Fruit fly (Drosophila melanogaster): ENCODE results near the gene Hpr1.

Gene Hpr1

DNA sequence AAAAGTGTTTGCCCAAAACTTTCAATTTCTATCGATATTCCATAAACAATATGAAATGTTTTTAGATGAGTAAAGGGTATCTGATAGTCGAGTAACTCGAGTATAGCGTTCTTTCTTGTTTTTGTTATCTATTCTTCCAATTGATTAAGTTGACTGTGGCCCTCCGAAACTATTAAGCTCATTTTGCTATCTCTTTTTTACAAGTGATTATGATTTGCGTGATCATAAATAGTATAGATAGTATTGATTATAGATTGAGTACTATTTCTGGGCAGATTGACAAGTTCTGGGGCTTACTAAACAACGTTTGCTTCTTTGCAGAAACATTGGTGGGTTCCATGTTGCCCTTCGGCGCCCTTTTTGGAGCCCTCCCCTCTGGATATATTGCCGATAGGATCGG is 15.3 kb upstream of the Hpr1 start:
- TF ChIP-seq EcR (GFP tag; optimal IDR thresholded peaks at IDR 0.05) (no peak), psq (optimal IDR thresholded peaks at IDR 0.05) (no peak), Dll (optimal IDR thresholded peaks at IDR 0.05) (no peak), CG8478 (optimal IDR thresholded peaks at IDR 0.05) (no peak), pan (optimal IDR thresholded peaks at IDR 0.05) (no peak), usp (GFP tag; optimal IDR thresholded peaks at IDR 0.05) (no peak)

DNA sequence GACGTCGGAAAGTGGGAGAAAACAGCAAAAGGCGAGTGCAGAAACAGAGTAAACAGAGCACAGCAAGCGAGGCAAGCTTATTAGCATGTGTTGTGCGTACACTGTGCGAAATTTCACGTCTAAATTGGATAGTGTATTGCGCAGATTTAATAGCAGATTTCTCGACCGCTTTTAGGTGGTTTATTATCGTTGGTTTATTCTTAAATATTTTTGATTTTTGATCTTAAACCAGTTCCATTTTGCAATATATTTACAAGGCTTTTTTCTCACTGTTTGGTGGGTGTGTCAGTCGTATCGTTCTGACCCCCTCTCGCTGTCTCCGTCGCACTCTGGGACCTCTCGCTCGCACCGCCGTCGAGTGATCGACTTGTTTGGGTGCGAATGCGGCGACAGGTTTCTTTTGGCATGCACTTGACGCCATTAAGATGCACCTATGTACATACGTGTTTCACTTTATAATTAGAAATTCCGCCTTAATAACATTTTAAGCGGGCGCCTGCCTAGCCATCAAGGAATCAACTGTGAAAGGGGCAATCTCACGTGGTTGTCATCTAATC is 12.8 kb upstream of the Hpr1 start:
- TF ChIP-seq EcR (GFP tag; optimal IDR thresholded peaks at IDR 0.05), result no peak
- TF ChIP-seq pan (optimal IDR thresholded peaks at IDR 0.05), result no peak
- no peak for TF ChIP-seq psq (optimal IDR thresholded peaks at IDR 0.05)
- no peak for TF ChIP-seq Dll (optimal IDR thresholded peaks at IDR 0.05)
- no peak for TF ChIP-seq usp (GFP tag; optimal IDR thresholded peaks at IDR 0.05)
- no peak for TF ChIP-seq CG8478 (optimal IDR thresholded peaks at IDR 0.05)

DNA sequence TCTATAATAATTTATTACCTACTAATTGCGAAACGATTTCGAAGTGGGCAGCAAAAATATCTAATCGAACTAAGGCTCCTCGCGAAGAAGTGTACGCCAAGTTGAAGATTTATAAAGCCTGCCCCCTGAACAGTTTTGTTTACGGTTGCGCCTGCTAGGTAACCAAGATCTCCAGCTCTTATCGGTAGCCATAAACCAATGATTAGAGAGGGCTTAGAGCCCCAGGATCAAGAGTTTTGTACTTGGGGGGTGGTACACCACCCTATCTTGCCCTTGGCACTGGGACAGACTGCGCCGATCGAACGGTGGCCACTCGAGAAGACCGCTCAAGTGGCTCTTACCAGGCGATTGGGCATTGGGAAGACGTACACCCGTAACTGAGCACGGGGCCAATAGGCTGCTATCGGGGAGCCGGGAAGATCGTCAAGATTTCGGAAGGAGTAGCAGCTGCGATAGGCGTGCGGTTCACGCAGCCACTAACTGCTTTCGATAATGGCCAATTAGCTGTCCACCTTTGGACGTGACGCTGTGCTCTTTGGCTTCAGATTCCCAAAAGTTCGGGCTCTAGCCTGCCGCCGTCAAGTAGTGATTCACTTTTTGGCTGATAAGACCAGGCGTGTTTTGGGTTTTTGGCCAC is 11.2 kb upstream of the Hpr1 start:
- TF ChIP-seq Dll (optimal IDR thresholded peaks at IDR 0.05) (no peak), pan (optimal IDR thresholded peaks at IDR 0.05) (no peak), EcR (GFP tag; optimal IDR thresholded peaks at IDR 0.05) (no peak), psq (optimal IDR thresholded peaks at IDR 0.05) (no peak), CG8478 (optimal IDR thresholded peaks at IDR 0.05) (no peak)

DNA sequence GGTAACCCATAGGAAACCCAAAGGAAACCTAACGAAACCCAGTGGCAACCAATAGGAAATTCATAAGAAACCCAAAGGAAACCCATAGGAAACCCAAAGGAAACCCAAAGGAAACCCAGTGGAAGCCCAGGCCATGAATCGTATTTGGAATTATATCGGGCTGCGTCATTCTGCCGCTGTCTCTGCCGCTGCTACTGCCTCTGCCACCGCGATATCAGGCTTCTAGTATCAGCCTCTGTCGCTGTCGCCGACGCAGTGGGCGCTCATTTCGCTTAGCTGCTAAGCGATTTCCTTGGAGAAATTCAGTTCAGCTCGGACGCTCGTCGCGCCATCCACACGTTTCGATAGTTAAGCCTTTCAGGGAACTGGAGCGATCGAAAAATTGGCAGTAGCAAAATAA is 10.1 kb upstream of the Hpr1 start, which contains the start of gene CG1208:
Gene CG1208 (plus strand): TSS at position 301 of the 400 bp plus-strand sequence.
- TF ChIP-seq psq (optimal IDR thresholded peaks at IDR 0.05), result no peak
- TF ChIP-seq CG8478 (optimal IDR thresholded peaks at IDR 0.05), result no peak
- no peak for TF ChIP-seq EcR (GFP tag; optimal IDR thresholded peaks at IDR 0.05)
- no peak for TF ChIP-seq usp (GFP tag; optimal IDR thresholded peaks at IDR 0.05)
- TF ChIP-seq pan (optimal IDR thresholded peaks at IDR 0.05), result no peak

DNA sequence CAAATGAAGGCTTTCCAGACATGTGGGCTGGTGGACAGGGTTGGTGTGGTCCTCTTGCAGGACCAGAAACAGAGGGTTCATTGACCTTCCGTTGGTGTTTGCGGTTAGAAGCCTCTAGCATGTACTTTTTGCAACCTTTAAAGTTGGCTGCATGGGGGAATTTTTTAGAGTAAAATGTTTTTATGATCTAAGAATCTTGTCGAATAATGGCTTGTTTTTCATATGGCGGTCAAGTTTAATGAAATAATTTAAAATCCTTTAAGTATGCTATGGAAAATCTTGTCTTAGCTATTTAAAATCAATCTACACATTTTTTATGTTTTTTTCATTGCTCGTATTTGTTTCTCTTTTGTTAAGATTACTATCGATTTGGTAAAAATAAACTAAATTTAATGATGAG is 8.5 kb upstream of the Hpr1 start, which contains the start of gene glob3:
Gene glob3 (plus strand): TSS at position 301 of the 400 bp plus-strand sequence.
- TF ChIP-seq EcR (GFP tag; optimal IDR thresholded peaks at IDR 0.05) (no peak), CG8478 (optimal IDR thresholded peaks at IDR 0.05) (no peak), Dll (optimal IDR thresholded peaks at IDR 0.05) (no peak), psq (optimal IDR thresholded peaks at IDR 0.05) (no peak), usp (GFP tag; optimal IDR thresholded peaks at IDR 0.05) (no peak), pan (optimal IDR thresholded peaks at IDR 0.05) (no peak)

DNA sequence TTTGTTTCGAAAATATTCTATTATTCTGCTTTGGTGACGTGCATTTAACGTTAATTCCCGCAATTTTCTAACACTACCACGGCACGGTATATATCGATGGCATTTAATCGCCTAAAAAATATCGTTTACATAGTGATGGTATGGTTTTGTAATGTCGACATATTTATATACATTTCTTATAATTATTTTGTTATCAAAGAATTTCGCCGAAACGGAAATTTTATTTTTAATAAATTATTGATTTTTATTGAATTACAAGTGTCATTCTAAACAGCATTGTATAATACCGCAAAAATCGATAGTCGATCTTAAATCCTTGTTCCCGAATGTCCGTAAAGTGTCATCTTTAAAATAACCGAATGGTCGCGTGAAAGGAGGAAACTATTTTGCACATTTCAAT is 3.2 kb upstream of the Hpr1 start, which contains the start of the genes Sec20 and dgrn:
Gene Sec20 (minus strand): TSS at position 77 of the 400 bp plus-strand sequence.
Gene dgrn (plus strand): TSS at position 160 of the 400 bp plus-strand sequence.
- TF ChIP-seq Dll (optimal IDR thresholded peaks at IDR 0.05) (no peak), usp (GFP tag; optimal IDR thresholded peaks at IDR 0.05) (no peak), psq (optimal IDR thresholded peaks at IDR 0.05) (no peak), EcR (GFP tag; optimal IDR thresholded peaks at IDR 0.05) (no peak), pan (optimal IDR thresholded peaks at IDR 0.05) (no peak), CG8478 (optimal IDR thresholded peaks at IDR 0.05) (no peak)

DNA sequence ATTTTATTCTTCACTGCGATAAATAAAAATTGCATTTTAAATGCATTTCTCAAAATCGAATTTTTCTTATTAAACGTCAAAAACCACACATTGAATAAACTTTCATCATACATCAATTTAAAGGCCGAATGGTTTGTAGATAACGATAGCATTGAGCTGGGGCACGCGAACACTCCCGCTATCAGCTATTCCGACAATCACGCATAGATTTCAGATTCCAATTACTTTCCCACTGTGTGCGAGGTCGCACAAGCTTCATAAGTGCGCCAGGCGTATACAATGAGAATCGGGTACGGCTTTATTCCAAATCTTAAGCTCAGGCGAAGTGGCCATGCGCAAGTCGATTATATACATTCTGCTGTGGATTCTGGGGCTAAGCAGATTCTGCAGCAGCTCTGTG is 510 bp upstream of the Hpr1 start, which contains the start of gene CG46303:
Gene CG46303 (plus strand): TSS at position 223 of the 400 bp plus-strand sequence.
- TF ChIP-seq Dll (optimal IDR thresholded peaks at IDR 0.05) (no peak), psq (optimal IDR thresholded peaks at IDR 0.05) (no peak), pan (optimal IDR thresholded peaks at IDR 0.05) (no peak), CG8478 (optimal IDR thresholded peaks at IDR 0.05) (no peak), usp (GFP tag; optimal IDR thresholded peaks at IDR 0.05) (no peak), EcR (GFP tag; optimal IDR thresholded peaks at IDR 0.05) (no peak)

DNA sequence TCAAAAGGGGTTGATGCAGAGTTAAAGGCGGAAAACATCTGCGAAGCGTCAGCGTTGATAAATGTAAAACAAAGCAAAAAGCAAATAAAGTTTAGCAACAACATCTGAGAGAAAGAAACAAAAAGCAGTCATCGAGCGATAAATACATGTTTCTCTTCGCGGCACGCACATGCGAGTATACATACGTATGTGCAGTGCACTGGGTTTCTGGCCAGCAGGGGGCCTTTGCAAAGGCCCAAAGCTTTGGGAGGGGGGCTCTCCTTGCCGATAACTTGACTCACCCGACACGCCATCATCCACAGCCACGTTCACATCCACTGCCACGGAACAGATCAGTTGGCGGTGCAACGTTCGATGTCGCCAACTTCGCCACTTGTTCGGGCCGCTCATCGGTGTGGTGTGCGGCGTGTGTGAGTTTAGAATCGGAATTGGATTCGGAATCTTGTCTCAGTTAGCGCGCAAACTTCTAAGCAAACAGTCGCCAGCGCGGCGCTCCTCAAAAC is 8.0 kb downstream of the Hpr1 start, which contains the start of gene CG42675:
Gene CG42675 (plus strand): TSS at position 453 of the 503 bp plus-strand sequence.
- TF ChIP-seq psq (optimal IDR thresholded peaks at IDR 0.05), result no peak
- no peak for TF ChIP-seq usp (GFP tag; optimal IDR thresholded peaks at IDR 0.05)
- TF ChIP-seq Dll (optimal IDR thresholded peaks at IDR 0.05), result no peak
- no peak for TF ChIP-seq CG8478 (optimal IDR thresholded peaks at IDR 0.05)
- TF ChIP-seq pan (optimal IDR thresholded peaks at IDR 0.05), result no peak
- no peak for TF ChIP-seq EcR (GFP tag; optimal IDR thresholded peaks at IDR 0.05)

DNA sequence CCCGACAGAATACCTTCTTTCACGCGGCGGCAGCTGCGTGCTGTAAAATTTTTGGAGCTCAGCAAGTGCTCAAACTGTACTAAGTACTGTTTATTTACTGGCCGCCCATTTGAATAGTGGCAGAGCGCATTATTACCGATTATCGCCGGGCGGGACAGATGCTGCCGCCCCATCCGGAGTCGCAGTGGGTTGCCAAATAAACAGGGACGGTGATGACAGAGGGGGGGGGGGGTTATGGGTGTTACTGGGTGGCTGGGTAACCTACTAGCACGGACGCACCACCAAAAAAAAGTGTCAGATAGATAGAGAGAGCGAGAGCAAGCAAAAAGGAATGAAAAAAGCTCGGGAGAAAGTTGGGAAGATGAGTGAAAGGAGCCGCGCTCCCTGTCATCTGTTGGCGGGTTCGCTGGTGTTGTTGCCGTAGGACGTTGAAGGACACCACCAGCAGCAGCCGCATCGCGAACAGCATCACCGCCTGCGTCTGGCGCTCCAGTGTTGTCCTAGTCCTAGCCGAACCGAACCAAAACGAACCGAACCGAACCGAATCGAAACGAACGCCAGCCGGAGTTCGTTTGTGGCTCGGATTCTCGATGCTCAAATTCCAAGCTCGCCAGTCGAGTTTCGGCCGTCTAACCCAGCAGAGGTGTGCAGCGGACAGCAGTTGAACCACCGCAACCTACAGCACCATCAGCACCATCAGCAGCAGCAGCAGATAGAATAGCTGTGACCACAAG is 19.4 kb downstream of the Hpr1 start, which contains the start of gene CG11000:
Gene CG11000 (plus strand): TSS at position 626 of the 734 bp plus-strand sequence.
- TF ChIP-seq EcR (GFP tag; optimal IDR thresholded peaks at IDR 0.05) (no peak), psq (optimal IDR thresholded peaks at IDR 0.05) (no peak), CG8478 (optimal IDR thresholded peaks at IDR 0.05) (no peak), usp (GFP tag; optimal IDR thresholded peaks at IDR 0.05) (no peak), pan (optimal IDR thresholded peaks at IDR 0.05) (no peak), Dll (optimal IDR thresholded peaks at IDR 0.05) (no peak)

- TF ChIP-seq Dll (optimal IDR thresholded peaks at IDR 0.05) (no peak), CG8478 (optimal IDR thresholded peaks at IDR 0.05) (no peak), usp (GFP tag; optimal IDR thresholded peaks at IDR 0.05) (no peak), EcR (GFP tag; optimal IDR thresholded peaks at IDR 0.05) (no peak), psq (optimal IDR thresholded peaks at IDR 0.05) (no peak), pan (optimal IDR thresholded peaks at IDR 0.05) (no peak)
Observed at dm6 chr3R:5797709-5798108, 23.5 kb downstream of the Hpr1 start.

DNA sequence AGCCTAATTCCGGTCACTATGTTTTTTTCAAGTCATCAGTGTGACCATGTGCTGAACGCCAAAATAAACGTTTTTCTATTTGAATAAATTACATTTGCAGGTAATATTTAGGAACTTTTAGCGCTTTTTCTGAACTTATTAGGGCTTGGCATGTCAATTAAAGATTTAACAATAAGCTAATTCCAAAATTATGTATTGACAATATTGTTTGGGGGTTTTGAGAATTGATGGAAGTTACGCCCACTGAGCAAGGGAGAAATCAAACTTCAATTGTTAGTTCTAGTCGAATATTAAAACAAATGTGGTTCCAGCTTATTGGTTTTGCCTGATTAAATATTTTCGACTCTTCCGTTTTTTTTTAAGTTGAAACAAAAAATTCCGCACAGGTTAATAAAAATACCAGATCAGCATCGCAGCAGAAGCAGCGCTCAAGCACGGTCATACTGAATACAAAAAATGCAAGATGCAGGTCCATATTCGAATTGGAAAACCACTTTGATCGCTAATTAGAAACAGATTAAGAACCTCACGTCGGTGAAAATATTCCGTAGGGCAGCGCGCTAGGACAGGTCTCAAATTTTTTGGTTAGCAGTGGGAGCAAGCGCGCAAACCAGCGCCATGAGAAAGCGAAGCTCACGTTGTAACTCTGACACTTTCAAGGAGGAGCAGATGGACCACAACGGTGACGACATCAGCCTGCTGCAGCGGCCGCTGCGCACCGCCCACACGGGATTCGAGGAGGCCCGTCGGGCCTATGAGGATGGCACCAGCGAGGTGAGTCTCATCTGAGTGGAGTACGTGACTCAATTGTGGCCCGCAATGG is 26.8 kb downstream of the Hpr1 start, which contains the start of the genes PSMG1 and CG10979:
Gene PSMG1 (minus strand): TSS at position 51 of the 823 bp plus-strand sequence.
Gene CG10979 (plus strand): TSS at position 439 of the 823 bp plus-strand sequence.
- TF ChIP-seq CG8478 (optimal IDR thresholded peaks at IDR 0.05) (no peak), usp (GFP tag; optimal IDR thresholded peaks at IDR 0.05) (no peak), pan (optimal IDR thresholded peaks at IDR 0.05) (no peak), EcR (GFP tag; optimal IDR thresholded peaks at IDR 0.05) (no peak)

All from whole organism.